Worm (Caenorhabditis elegans) whole organism, L4 larva: Measurements from ENCODE around the gene ZC15.10.

Source experiments
- ama-1 ChIP-seq: fragments of 150-350 bp; optimal IDR thresholded peaks from 2 replicates; lab custom pipeline; 2014; ENCODE audit warnings: inconsistent platforms, mixed read lengths
- fkh-10 ChIP-seq: fragments of 150-350 bp; optimal IDR thresholded peaks from 2 replicates; lab custom pipeline; 2014; ENCODE audit warnings: missing biosample characterization, missing genetic modification reagents, missing genetic modification characterization
- fos-1 ChIP-seq: fragments of 150-350 bp; optimal IDR thresholded peaks from 2 replicates; lab custom pipeline; 2014; ENCODE audit warnings: missing biosample characterization, missing genetic modification characterization

DNA sequence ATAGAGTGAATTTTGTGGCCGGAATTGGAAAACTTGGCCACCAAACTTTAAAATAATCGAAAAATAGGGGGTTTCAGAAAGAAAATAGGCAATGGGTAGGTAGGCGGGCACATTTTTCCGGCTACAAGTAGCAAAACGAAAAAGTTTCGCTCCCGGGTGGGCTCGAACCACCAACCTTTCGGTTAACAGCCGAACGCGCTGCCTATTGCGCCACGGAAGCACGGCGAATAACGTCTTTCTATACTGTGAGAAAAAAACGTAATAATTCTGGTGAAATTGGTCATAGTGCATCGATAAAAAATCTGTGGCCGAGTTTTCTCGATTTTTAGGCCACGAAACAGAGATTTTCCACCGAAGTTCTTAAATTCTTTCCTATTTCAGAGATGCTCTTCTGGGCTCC is 39.8 kb downstream of the ZC15.10 start:
- no peak for TF ChIP-seq fkh-10 (GFP tag; lab: Kevin White, UChicago)
- TF ChIP-seq ama-1, result no peak
- TF ChIP-seq fos-1 (tag; lab: Kevin White, UChicago), result no peak
